Worm (Caenorhabditis elegans): ENCODE measurements around the gene gcc-2.

gcc-2 gene

ce11 chrIII:9783133-9783590 lies 21.2 kb upstream of the gcc-2 start:
- no peak for TF ChIP-seq him-1 (tag; optimal IDR thresholded peaks at IDR 0.05)
- TF ChIP-seq dao-5 (tag; optimal IDR thresholded peaks at IDR 0.05), result no peak
- no peak for TF ChIP-seq W03F9.2 (tag; optimal IDR thresholded peaks at IDR 0.05)

ce11 chrIII:9782483-9783081 lies 20.6 kb upstream of the gcc-2 start, which contains the start of gene R10E11.6:
TSS of gene R10E11.6 (plus strand) at chrIII:9783006.
- no peak for TF ChIP-seq dao-5 (tag; optimal IDR thresholded peaks at IDR 0.05)
- no peak for TF ChIP-seq W03F9.2 (tag; optimal IDR thresholded peaks at IDR 0.05)
- TF ChIP-seq him-1 (tag; optimal IDR thresholded peaks at IDR 0.05), result no peak

- TF ChIP-seq him-1 (tag; optimal IDR thresholded peaks at IDR 0.05) (no peak), dao-5 (tag; optimal IDR thresholded peaks at IDR 0.05) (no peak), W03F9.2 (tag; optimal IDR thresholded peaks at IDR 0.05) (no peak)
Observed at ce11 chrIII:9782011-9782436, 20.1 kb upstream of the gcc-2 start, which contains the start of gene vha-2. TSS of gene vha-2 (plus strand) at chrIII:9782164.

ce11 chrIII:9780665-9781304 lies 18.8 kb upstream of the gcc-2 start, which contains the start of gene vha-1:
TSS of gene vha-1 (plus strand) at chrIII:9781254.
- TF ChIP-seq W03F9.2 (tag; optimal IDR thresholded peaks at IDR 0.05) (peak; percentile 87), dao-5 (tag; optimal IDR thresholded peaks at IDR 0.05) (no peak), him-1 (tag; optimal IDR thresholded peaks at IDR 0.05) (peak; percentile 63)

- TF ChIP-seq dao-5 (tag; optimal IDR thresholded peaks at IDR 0.05) (no peak), W03F9.2 (tag; optimal IDR thresholded peaks at IDR 0.05) (no peak), him-1 (tag; optimal IDR thresholded peaks at IDR 0.05) (no peak)
Observed at ce11 chrIII:9780254-9780653, 18.3 kb upstream of the gcc-2 start, which contains the start of gene sqv-3. TSS of gene sqv-3 (minus strand) at chrIII:9780354.

ce11 chrIII:9779080-9779479 lies 17.1 kb upstream of the gcc-2 start:
- TF ChIP-seq dao-5 (tag; optimal IDR thresholded peaks at IDR 0.05) (no peak), him-1 (tag; optimal IDR thresholded peaks at IDR 0.05) (no peak), W03F9.2 (tag; optimal IDR thresholded peaks at IDR 0.05) (no peak)

- no peak for TF ChIP-seq dao-5 (tag; optimal IDR thresholded peaks at IDR 0.05)
- TF ChIP-seq him-1 (tag; optimal IDR thresholded peaks at IDR 0.05), result no peak
- TF ChIP-seq W03F9.2 (tag; optimal IDR thresholded peaks at IDR 0.05), result no peak
Observed at ce11 chrIII:9776323-9776722, 14.4 kb upstream of the gcc-2 start, which contains the start of gene usp-46. TSS of gene usp-46 (plus strand) at chrIII:9776623.

- no peak for TF ChIP-seq dao-5 (tag; optimal IDR thresholded peaks at IDR 0.05)
Observed at ce11 chrIII:9775916-9776315, 14.0 kb upstream of the gcc-2 start.

- no peak for TF ChIP-seq W03F9.2 (tag; optimal IDR thresholded peaks at IDR 0.05)
- no peak for TF ChIP-seq dao-5 (tag; optimal IDR thresholded peaks at IDR 0.05)
- TF ChIP-seq him-1 (tag; optimal IDR thresholded peaks at IDR 0.05), result no peak
Observed at ce11 chrIII:9772394-9772793, 10.5 kb upstream of the gcc-2 start.

ce11 chrIII:9770590-9770989 lies 8.6 kb upstream of the gcc-2 start:
- TF ChIP-seq W03F9.2 (tag; optimal IDR thresholded peaks at IDR 0.05), result no peak
- TF ChIP-seq him-1 (tag; optimal IDR thresholded peaks at IDR 0.05), result no peak
- no peak for TF ChIP-seq dao-5 (tag; optimal IDR thresholded peaks at IDR 0.05)

- no peak for TF ChIP-seq dao-5 (tag; optimal IDR thresholded peaks at IDR 0.05)
- no peak for TF ChIP-seq W03F9.2 (tag; optimal IDR thresholded peaks at IDR 0.05)
- no peak for TF ChIP-seq him-1 (tag; optimal IDR thresholded peaks at IDR 0.05)
Observed at ce11 chrIII:9768023-9768422, 6.1 kb upstream of the gcc-2 start.

- TF ChIP-seq him-1 (tag; optimal IDR thresholded peaks at IDR 0.05) (no peak), dao-5 (tag; optimal IDR thresholded peaks at IDR 0.05) (no peak), W03F9.2 (tag; optimal IDR thresholded peaks at IDR 0.05) (no peak)
Observed at ce11 chrIII:9767095-9767494, 5.2 kb upstream of the gcc-2 start.

ce11 chrIII:9766175-9766574 lies 4.2 kb upstream of the gcc-2 start, which contains the start of gene cbp-1:
TSS of gene cbp-1 (plus strand) at chrIII:9766509.
- TF ChIP-seq W03F9.2 (tag; optimal IDR thresholded peaks at IDR 0.05) (no peak), him-1 (tag; optimal IDR thresholded peaks at IDR 0.05) (no peak), dao-5 (tag; optimal IDR thresholded peaks at IDR 0.05) (no peak)

ce11 chrIII:9765465-9765900 lies 3.5 kb upstream of the gcc-2 start:
- TF ChIP-seq him-1 (tag; optimal IDR thresholded peaks at IDR 0.05) (peak; percentile 89), W03F9.2 (tag; optimal IDR thresholded peaks at IDR 0.05) (peak; percentile 93), dao-5 (tag; optimal IDR thresholded peaks at IDR 0.05) (peak; percentile 40)

Measured in whole organism, L4/young adult.